Fruit fly (Drosophila melanogaster): ENCODE data around the gene Ddx1.

The Ddx1 gene

DNA sequence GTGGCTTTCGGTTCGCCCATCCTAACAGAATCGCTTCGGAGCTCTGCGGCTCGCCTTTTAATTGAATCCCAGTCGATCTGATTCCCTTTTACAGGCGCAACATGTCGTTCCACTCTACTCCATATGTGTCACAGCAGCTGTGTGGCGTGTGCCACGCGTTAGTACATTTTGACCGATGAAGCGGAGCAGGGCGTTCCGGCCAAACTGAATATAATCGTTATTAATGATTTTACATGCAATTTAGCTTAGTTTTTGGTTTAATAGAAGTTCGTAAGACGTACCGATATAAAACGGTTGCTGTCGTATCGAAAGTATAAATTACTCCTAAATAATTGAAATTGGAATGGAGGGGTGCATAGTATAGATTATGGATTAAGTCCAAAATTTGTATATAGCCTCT, 3.4 kb downstream of the Ddx1 start, which contains the start of gene CG11523 (continued):
- TF ChIP-seq ranshi (GFP tag; IDR thresholded peaks at IDR 0.05), result 0 out of 2 replicates have a peak, but pooled peaks have one; percentile 5
- peak; percentile 38 for TF ChIP-seq HLHmδ (GFP tag; optimal IDR thresholded peaks at IDR 0.05)
- TF ChIP-seq sens (GFP tag), result peak; percentile 77
- no peak for TF ChIP-seq CG8290 (GFP tag; optimal IDR thresholded peaks at IDR 0.05)
- TF ChIP-seq CG8290 (tag; optimal IDR thresholded peaks at IDR 0.05), result peak in 1 of 2 experiments; percentile 59
- TF ChIP-seq CG7963 (GFP tag; IDR thresholded peaks at IDR 0.05; ENCODE audit: partially characterized antibody), result no peak
- peak; percentile 10 for TF ChIP-seq nmo (GFP tag; optimal IDR thresholded peaks at IDR 0.05)
- peak; percentile 31 for TF ChIP-seq trem (tag; optimal IDR thresholded peaks at IDR 0.05)
- peak; percentile 61 for TF ChIP-seq pzg (GFP tag; optimal IDR thresholded peaks at IDR 0.05)
- TF ChIP-seq CG9797 (GFP tag; optimal IDR thresholded peaks at IDR 0.05), result peak; percentile 61
- TF ChIP-seq prd (optimal IDR thresholded peaks at IDR 0.05), result no peak
- TF ChIP-seq prd (GFP tag; IDR thresholded peaks at IDR 0.05), result peak; percentile 19; the same call in 1 of the 3 replicates
- no peak for TF ChIP-seq so (GFP tag; IDR thresholded peaks at IDR 0.05)
- peak; percentile 11; the same call in 1 of the 2 replicates for TF ChIP-seq CG11247 (GFP tag; IDR thresholded peaks at IDR 0.05)
- peak; percentile 57 for TF ChIP-seq amos (GFP tag; IDR thresholded peaks at IDR 0.05; ENCODE audit: partially characterized antibody)
- TF ChIP-seq CG14667 (GFP tag; IDR thresholded peaks at IDR 0.05), result no peak
- no peak for TF ChIP-seq Gug (GFP tag; IDR thresholded peaks at IDR 0.05)
- no peak for TF ChIP-seq CG12071 (GFP tag; optimal IDR thresholded peaks at IDR 0.05)
- no peak for TF ChIP-seq lbe (GFP tag; optimal IDR thresholded peaks at IDR 0.05)
- TF ChIP-seq CG10209 (GFP tag; optimal IDR thresholded peaks at IDR 0.05), result no peak
- TF ChIP-seq ab (GFP tag; optimal IDR thresholded peaks at IDR 0.05), result no peak
- TF ChIP-seq CG17612 (GFP tag; IDR thresholded peaks at IDR 0.05), result no peak
- TF ChIP-seq Hmr (GFP tag; optimal IDR thresholded peaks at IDR 0.05), result no peak
- TF ChIP-seq CG2678 (tag; optimal IDR thresholded peaks at IDR 0.05), result peak; percentile 19
- no peak; the same call in 2 of the 3 replicates for TF ChIP-seq jigr1 (GFP tag; IDR thresholded peaks at IDR 0.05)
- peak; percentile 72 for TF ChIP-seq CTCF (GFP tag; optimal IDR thresholded peaks at IDR 0.05)
- peak; percentile 32 for TF ChIP-seq sug (tag; optimal IDR thresholded peaks at IDR 0.05)
- 0 out of 2 replicates have a peak, but pooled peaks have one; percentile 24 for TF ChIP-seq CG32532 (GFP tag; IDR thresholded peaks at IDR 0.05)
- peak; percentile 57 for TF ChIP-seq BEAF-32 (GFP tag; optimal IDR thresholded peaks at IDR 0.05)
- TF ChIP-seq CG31365 (tag; optimal IDR thresholded peaks at IDR 0.05), result no peak
- peak; percentile 33 for TF ChIP-seq CG4617 (GFP tag; optimal IDR thresholded peaks at IDR 0.05; ENCODE audit: borderline replicate concordance)
- peak; percentile 23 for TF ChIP-seq HLH54F (GFP tag; optimal IDR thresholded peaks at IDR 0.05)
- TF ChIP-seq CG9932 (GFP tag; IDR thresholded peaks at IDR 0.05), result peak; percentile 42; the same call in 1 of the 2 replicates
- TF ChIP-seq Dbx (GFP tag; IDR thresholded peaks at IDR 0.05), result peak; percentile 8; the same call in 1 of the 3 replicates
- TF ChIP-seq CG8765 (GFP tag; IDR thresholded peaks at IDR 0.05), result no peak
- TF ChIP-seq Chrac-16 (GFP tag; optimal IDR thresholded peaks at IDR 0.05), result peak; percentile 8
- TF ChIP-seq CG15514 (GFP tag; optimal IDR thresholded peaks at IDR 0.05), result peak; percentile 89
- no peak for TF ChIP-seq sim (GFP tag; IDR thresholded peaks at IDR 0.05)
- peak; percentile 31 for TF ChIP-seq CG2712 (tag; optimal IDR thresholded peaks at IDR 0.05)
- peak; percentile 86 for TF ChIP-seq scrt (GFP tag; optimal IDR thresholded peaks at IDR 0.05)
- TF ChIP-seq pho (GFP tag; optimal IDR thresholded peaks at IDR 0.05), result peak; percentile 18
- no peak for TF ChIP-seq NC2α (GFP tag; optimal IDR thresholded peaks at IDR 0.05)
- TF ChIP-seq Nf-YA (GFP tag; IDR thresholded peaks at IDR 0.05), result no peak
- TF ChIP-seq MESR4 (GFP tag; optimal IDR thresholded peaks at IDR 0.05), result peak; percentile 90
- TF ChIP-seq Med (GFP tag), result peak; percentile 79
- TF ChIP-seq CG5953 (GFP tag; IDR thresholded peaks at IDR 0.05), result no peak
- peak; percentile 40; the same call in 2 of the 4 replicates for TF ChIP-seq Dll (GFP tag; IDR thresholded peaks at IDR 0.05; ENCODE audit: partially characterized antibody)
- TF ChIP-seq HmgZ (tag; optimal IDR thresholded peaks at IDR 0.05), result peak; percentile 38
- TF ChIP-seq crc (GFP tag; optimal IDR thresholded peaks at IDR 0.05), result no peak
- peak; percentile 93 for TF ChIP-seq MBD-R2 (GFP tag; IDR thresholded peaks at IDR 0.05)
- TF ChIP-seq Taf1 (GFP tag; IDR thresholded peaks at IDR 0.05), result 0 out of 2 replicates have a peak, but pooled peaks have one; percentile 18
- TF ChIP-seq gcm (GFP tag; optimal IDR thresholded peaks at IDR 0.05), result no peak
